Worm (Caenorhabditis elegans): ENCODE results near the gene Y17G7B.18.

The Y17G7B.18 gene

ce11 chrII:12053486-12053885, 54.2 kb downstream of the Y17G7B.18 start:
- peak; percentile 27 for TF ChIP-seq nhr-71 (tag; optimal IDR thresholded peaks at IDR 0.05)
- TF ChIP-seq mep-1 (tag; optimal IDR thresholded peaks at IDR 0.05) = peak; percentile 17
- TF ChIP-seq unc-130 (tag; optimal IDR thresholded peaks at IDR 0.05) = peak; percentile 16
- TF ChIP-seq lin-35 (GFP tag; optimal IDR thresholded peaks at IDR 0.05) = peak in 1 of 2 experiments; percentile 38
- peak; percentile 26 for TF ChIP-seq snu-23 (GFP tag; optimal IDR thresholded peaks at IDR 0.05)
- TF ChIP-seq ceh-90 (tag; optimal IDR thresholded peaks at IDR 0.05) = no peak
- TF ChIP-seq mdl-1 (tag; optimal IDR thresholded peaks at IDR 0.05) = peak in 1 of 2 experiments; percentile 83
- peak in 4 of 6 experiments; percentile 76 to 95 (median 88) for TF ChIP-seq elt-3 (tag; optimal IDR thresholded peaks at IDR 0.05)
- TF ChIP-seq fos-1 (tag; optimal IDR thresholded peaks at IDR 0.05) = no peak
- TF ChIP-seq nhr-20 (tag; optimal IDR thresholded peaks at IDR 0.05) = peak; percentile 28
- TF ChIP-seq lin-14 (GFP tag; optimal IDR thresholded peaks at IDR 0.05) = peak; percentile 67
- TF ChIP-seq blmp-1 (tag; optimal IDR thresholded peaks at IDR 0.05) = peak; percentile 58
- TF ChIP-seq efl-3 (GFP tag; optimal IDR thresholded peaks at IDR 0.05) = no peak
- no peak for TF ChIP-seq nhr-77 (tag; optimal IDR thresholded peaks at IDR 0.05)
- peak in 1 of 2 experiments; percentile 31 for TF ChIP-seq lsy-2 (tag; optimal IDR thresholded peaks at IDR 0.05)
- TF ChIP-seq nhr-85 (tag) = peak; percentile 81
- peak; percentile 68 for TF ChIP-seq vab-15 (tag; optimal IDR thresholded peaks at IDR 0.05)
- no peak for TF ChIP-seq lir-3 (tag; optimal IDR thresholded peaks at IDR 0.05; ENCODE audit: poor library complexity)
- no peak for TF ChIP-seq ceh-82 (tag; optimal IDR thresholded peaks at IDR 0.05)

Data from whole organism, L1 larva.